Fruit fly (Drosophila melanogaster) whole organism, embryonic: ENCODE data around the gene CG34242.

Source experiments
- Atf-2 ChIP-seq: fragments of 200-800 bp; sonication (Bioruptor generic); optimal IDR thresholded peaks from 2 replicates; lab custom pipeline; 2016; ENCODE audit warnings: missing biosample characterization, missing genetic modification characterization
- Atf6 ChIP-seq: fragments of 200-800 bp; sonication (Bioruptor generic); IDR thresholded peaks from 2 replicates; pipeline ENCODE4 v1.3.6; 2022; ENCODE audit warnings: missing biosample characterization, missing genetic modification characterization
- CG10209 ChIP-seq: fragments of 200-800 bp; sonication (Bioruptor generic); optimal IDR thresholded peaks from 3 replicates; lab custom pipeline; 2017; ENCODE audit warnings: missing biosample characterization, mild to moderate bottlenecking, missing genetic modification characterization, missing genetic modification reagents
- CG12236 ChIP-seq: fragments of 200-800 bp; sonication (Bioruptor generic); optimal IDR thresholded peaks from 2 replicates; lab custom pipeline; 2016; ENCODE audit warnings: missing biosample characterization, missing genetic modification characterization
- CG13296 ChIP-seq: fragments of 200-800 bp; sonication (Bioruptor generic); optimal IDR thresholded peaks from 3 replicates; lab custom pipeline; 2018; ENCODE audit warnings: missing biosample characterization, mild to moderate bottlenecking, missing genetic modification characterization
- CG14050 ChIP-seq: fragments of 200-800 bp; sonication (Bioruptor generic); IDR thresholded peaks from 3 replicates; pipeline ENCODE4 v1.3.6; 2022; ENCODE audit warnings: missing biosample characterization, missing genetic modification characterization
- CG15696 ChIP-seq: fragments of 200-800 bp; sonication (Bioruptor generic); optimal IDR thresholded peaks from 2 replicates; lab custom pipeline; 2019; ENCODE audit warnings: missing biosample characterization, mild to moderate bottlenecking, missing genetic modification characterization, moderate library complexity
- CG1647 ChIP-seq: fragments of 200-800 bp; sonication (Bioruptor generic); optimal IDR thresholded peaks from 3 replicates; lab custom pipeline; 2016; ENCODE audit warnings: missing biosample characterization, missing genetic modification characterization
- CG16813 ChIP-seq: fragments of 200-800 bp; sonication (Bioruptor generic); IDR thresholded peaks from 3 replicates; pipeline ENCODE4 v1.3.6; 2022; ENCODE audit warnings: missing biosample characterization, missing genetic modification characterization; ENCODE audit not compliant: partially characterized antibody
- CG3065 ChIP-seq: fragments of 200-800 bp; sonication (Bioruptor generic); optimal IDR thresholded peaks from 2 replicates; lab custom pipeline; 2016; ENCODE audit warnings: missing biosample characterization, missing genetic modification characterization
- CG3163 ChIP-seq: fragments of 200-800 bp; sonication (Bioruptor generic); optimal IDR thresholded peaks from 3 replicates; lab custom pipeline; 2016; ENCODE audit warnings: missing biosample characterization, missing genetic modification characterization
- CG4730 ChIP-seq: fragments of 200-800 bp; sonication (Bioruptor generic); IDR thresholded peaks from 2 replicates; pipeline ENCODE4 v1.3.6; 2022; ENCODE audit warnings: missing biosample characterization, missing genetic modification characterization
- CG6175 ChIP-seq: fragments of 200-800 bp; sonication (Bioruptor generic); IDR thresholded peaks from 3 replicates; pipeline ENCODE4 v1.3.6; 2022; ENCODE audit warnings: missing biosample characterization, missing genetic modification characterization
- CG7271 ChIP-seq: fragments of 200-800 bp; sonication (Bioruptor generic); optimal IDR thresholded peaks from 2 replicates; lab custom pipeline; 2018; ENCODE audit warnings: missing biosample characterization, mild to moderate bottlenecking, missing genetic modification characterization, moderate library complexity
- CG7786 ChIP-seq: fragments of 200-800 bp; sonication (Bioruptor generic); optimal IDR thresholded peaks from 2 replicates; lab custom pipeline; 2016; ENCODE audit warnings: missing biosample characterization, missing genetic modification characterization
- CG7839 ChIP-seq: fragments of 200-800 bp; sonication (Bioruptor generic); optimal IDR thresholded peaks from 3 replicates; lab custom pipeline; 2018; ENCODE audit warnings: missing biosample characterization, mild to moderate bottlenecking, missing genetic modification characterization, moderate library complexity
- CG9797 ChIP-seq: fragments of 200-800 bp; sonication (Bioruptor generic); optimal IDR thresholded peaks from 3 replicates; lab custom pipeline; 2018; ENCODE audit warnings: missing biosample characterization, mild to moderate bottlenecking, missing genetic modification characterization
- CkIIα-i1 ChIP-seq: fragments of 200-800 bp; sonication (Bioruptor generic); IDR thresholded peaks from 2 replicates; pipeline ENCODE4 v1.3.6; 2022; ENCODE audit warnings: missing biosample characterization, missing genetic modification characterization
- Dll ChIP-seq: fragments of 200-800 bp; sonication (Bioruptor generic); IDR thresholded peaks from 4 replicates; pipeline ENCODE4 v1.3.6; 2022; ENCODE audit warnings: missing biosample characterization, missing genetic modification characterization; ENCODE audit not compliant: partially characterized antibody
- Hmx ChIP-seq: fragments of 200-800 bp; sonication (Bioruptor generic); optimal IDR thresholded peaks from 2 replicates; lab custom pipeline; 2016; ENCODE audit warnings: missing biosample characterization, missing genetic modification characterization
- MESR4 ChIP-seq: fragments of 200-800 bp; sonication (Bioruptor generic); optimal IDR thresholded peaks from 2 replicates; lab custom pipeline; 2018; ENCODE audit warnings: missing biosample characterization, mild to moderate bottlenecking, missing genetic modification characterization, moderate library complexity
- Mrtf ChIP-seq: fragments of 200-800 bp; sonication (Bioruptor generic); IDR thresholded peaks from 3 replicates; pipeline ENCODE4 v1.3.6; 2022; ENCODE audit warnings: missing biosample characterization, missing genetic modification characterization
- NK7.1 ChIP-seq: fragments of 200-800 bp; sonication (Bioruptor generic); optimal IDR thresholded peaks from 3 replicates; lab custom pipeline; 2016; ENCODE audit warnings: missing biosample characterization, missing genetic modification characterization
- Neu2 ChIP-seq: fragments of 200-800 bp; sonication (Bioruptor generic); optimal IDR thresholded peaks from 3 replicates; lab custom pipeline; 2016; ENCODE audit warnings: missing biosample characterization, missing genetic modification characterization, borderline replicate concordance
- Nf-YC ChIP-seq: fragments of 200-800 bp; optimal IDR thresholded peaks from 3 replicates; lab custom pipeline; 2019; ENCODE audit warnings: missing biosample characterization, mild to moderate bottlenecking, missing genetic modification characterization, moderate library complexity
- NfI ChIP-seq: fragments of 200-800 bp; sonication (Bioruptor generic); optimal IDR thresholded peaks from 3 replicates; lab custom pipeline; 2018; ENCODE audit warnings: missing biosample characterization, mild to moderate bottlenecking, missing genetic modification characterization, moderate library complexity
- Poxn ChIP-seq: fragments of 200-800 bp; sonication (Bioruptor generic); IDR thresholded peaks from 2 replicates; pipeline ENCODE4 v1.3.6; 2022; ENCODE audit warnings: missing biosample characterization, missing genetic modification characterization
- Rx ChIP-seq: fragments of 200-800 bp; sonication (Bioruptor generic); IDR thresholded peaks from 2 replicates; pipeline ENCODE4 v1.3.6; 2022; ENCODE audit warnings: missing biosample characterization, missing genetic modification characterization
- Spps ChIP-seq: fragments of 200-800 bp; sonication (Bioruptor generic); optimal IDR thresholded peaks from 2 replicates; lab custom pipeline; 2018; ENCODE audit warnings: missing biosample characterization, mild to moderate bottlenecking, missing genetic modification characterization
- Sry-β ChIP-seq: fragments of 200-800 bp; sonication (Bioruptor generic); optimal IDR thresholded peaks from 2 replicates; lab custom pipeline; 2018; ENCODE audit warnings: missing biosample characterization, mild to moderate bottlenecking, missing genetic modification characterization, moderate library complexity
- Ssrp ChIP-seq: fragments of 200-800 bp; sonication (Bioruptor generic); optimal IDR thresholded peaks from 2 replicates; lab custom pipeline; 2018; ENCODE audit warnings: missing biosample characterization, mild to moderate bottlenecking, missing genetic modification characterization, moderate library complexity
- Trl ChIP-seq, 3 experiments: fragments of >200 bp in 2 of 3; fragments of 200-800 bp in 1 of 3; sonication (Bioruptor generic) in 1 of 3; optimal IDR thresholded peaks; 2 replicates in 1 of 3; 3 replicates in 2 of 3; lab custom pipeline; 2016 to 2017; ENCODE audit warnings: missing biosample characterization in 1 of 3, missing genetic modification characterization in 1 of 3
- caup ChIP-seq: fragments of 200-800 bp; sonication (Bioruptor generic); optimal IDR thresholded peaks from 3 replicates; lab custom pipeline; 2017; ENCODE audit warnings: missing biosample characterization, mild to moderate bottlenecking, missing genetic modification characterization, moderate library complexity; ENCODE audit not compliant: severe bottlenecking
- dan ChIP-seq: fragments of 200-800 bp; sonication (Bioruptor generic); IDR thresholded peaks from 2 replicates; pipeline ENCODE4 v1.3.6; 2022; ENCODE audit warnings: missing biosample characterization, missing genetic modification characterization
- dmrt99B ChIP-seq: fragments of 200-800 bp; sonication (Bioruptor generic); optimal IDR thresholded peaks from 2 replicates; lab custom pipeline; 2018; ENCODE audit warnings: missing biosample characterization, mild to moderate bottlenecking, missing genetic modification characterization, moderate library complexity
- fd64A ChIP-seq: fragments of 200-800 bp; sonication (Bioruptor generic); optimal IDR thresholded peaks from 3 replicates; lab custom pipeline; 2018; ENCODE audit warnings: missing biosample characterization, mild to moderate bottlenecking, missing genetic modification characterization
- fru ChIP-seq: fragments of >200 bp; optimal IDR thresholded peaks from 2 replicates; lab custom pipeline; 2017
- mld ChIP-seq: fragments of 200-800 bp; sonication (Bioruptor generic); IDR thresholded peaks from 3 replicates; pipeline ENCODE4 v1.3.6; 2022; ENCODE audit warnings: missing biosample characterization, missing genetic modification characterization; ENCODE audit not compliant: partially characterized antibody
- nmo ChIP-seq: fragments of 200-800 bp; sonication (Bioruptor generic); optimal IDR thresholded peaks from 2 replicates; lab custom pipeline; 2018; ENCODE audit warnings: missing biosample characterization, mild to moderate bottlenecking, missing genetic modification characterization, moderate library complexity
- org-1 ChIP-seq: fragments of 200-800 bp; sonication (Bioruptor generic); optimal IDR thresholded peaks from 2 replicates; lab custom pipeline; 2017; ENCODE audit warnings: missing biosample characterization, missing genetic modification characterization
- peb ChIP-seq: fragments of 200-800 bp; sonication (Bioruptor generic); IDR thresholded peaks from 2 replicates; pipeline ENCODE4 v1.3.6; 2022; ENCODE audit warnings: missing biosample characterization, missing genetic modification characterization
- pfk ChIP-seq: fragments of 200-800 bp; sonication (Bioruptor generic); optimal IDR thresholded peaks from 2 replicates; lab custom pipeline; 2018; ENCODE audit warnings: missing biosample characterization, mild to moderate bottlenecking, missing genetic modification characterization, moderate library complexity
- psq ChIP-seq: fragments of 200-800 bp; sonication (Bioruptor generic); optimal IDR thresholded peaks from 2 replicates; lab custom pipeline; 2017; ENCODE audit warnings: missing biosample characterization, missing genetic modification characterization
- scrt ChIP-seq: fragments of 200-800 bp; sonication (Bioruptor generic); optimal IDR thresholded peaks from 2 replicates; lab custom pipeline; 2018; ENCODE audit warnings: missing biosample characterization, mild to moderate bottlenecking, missing genetic modification characterization, moderate library complexity
- sim ChIP-seq: fragments of 200-800 bp; sonication (Bioruptor generic); IDR thresholded peaks from 2 replicates; pipeline ENCODE4 v1.3.6; 2022; ENCODE audit warnings: missing biosample characterization, missing genetic modification characterization
- slou ChIP-seq: fragments of 200-800 bp; sonication (Bioruptor generic); optimal IDR thresholded peaks from 3 replicates; lab custom pipeline; 2016; ENCODE audit warnings: missing biosample characterization, missing genetic modification characterization
- sna ChIP-seq: fragments of 200-800 bp; sonication (Bioruptor generic); IDR thresholded peaks from 2 replicates; pipeline ENCODE4 v1.3.6; 2022; ENCODE audit warnings: missing biosample characterization, missing genetic modification characterization; ENCODE audit not compliant: partially characterized antibody
- stwl ChIP-seq: fragments of 200-800 bp; sonication (Bioruptor generic); optimal IDR thresholded peaks from 3 replicates; lab custom pipeline; 2018; ENCODE audit warnings: missing biosample characterization, mild to moderate bottlenecking, missing genetic modification characterization, moderate library complexity
- vnd ChIP-seq: fragments of 200-800 bp; sonication (Bioruptor generic); IDR thresholded peaks from 3 replicates; pipeline ENCODE4 v1.3.6; 2022; ENCODE audit warnings: missing biosample characterization, missing genetic modification characterization; ENCODE audit not compliant: partially characterized antibody

The CG34242 gene

DNA sequence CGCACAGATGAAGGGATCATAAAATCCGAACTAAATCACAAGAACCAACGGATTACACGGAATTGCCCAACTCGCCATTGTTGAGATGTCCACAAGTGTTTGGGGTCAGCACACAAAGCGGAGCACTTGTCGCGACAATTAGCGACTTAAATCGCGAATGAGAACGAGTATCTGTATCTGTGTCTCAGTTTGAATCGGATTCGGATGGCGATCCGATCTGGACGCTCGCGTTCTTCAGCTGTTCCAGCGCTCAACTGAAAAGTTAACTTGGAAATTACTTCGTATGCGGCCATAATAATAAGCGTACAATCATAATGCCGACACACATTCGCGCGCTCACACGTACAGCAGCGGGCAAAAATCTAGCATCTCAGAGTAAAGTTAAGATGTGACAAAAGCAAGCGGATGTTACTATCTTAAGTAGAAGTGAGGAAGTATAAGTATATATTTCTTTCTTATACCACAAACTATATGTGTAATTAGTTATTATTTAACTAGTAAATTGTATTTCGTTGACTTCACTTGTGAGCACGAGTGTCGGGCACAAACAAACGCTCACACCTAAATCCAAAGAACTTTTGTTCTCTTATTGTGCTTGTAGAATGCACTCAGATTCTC is 43.3 kb upstream of the CG34242 start, which contains the start of gene CG10660 (continued):
- TF ChIP-seq Atf6 (GFP tag; lab: Robert Waterston, UW) = peak; percentile 86
- TF ChIP-seq CG16813 (GFP tag; lab: Robert Waterston, UW) = no peak
- TF ChIP-seq CG7271 = peak; percentile 26
- TF ChIP-seq CkIIα-i1 (GFP tag; lab: Robert Waterston, UW) = peak; percentile 19; the same call in 1 of the 2 replicates
- TF ChIP-seq CG12236 = peak; percentile 46
- peak; percentile 52 for TF ChIP-seq CG13296 (GFP tag; lab: Kevin White, UChicago)
- TF ChIP-seq mld = no peak
- peak; percentile 68 for TF ChIP-seq fd64A (GFP tag; lab: Kevin White, UChicago)
- TF ChIP-seq NK7.1 (GFP tag; lab: Kevin White, UChicago) = peak; percentile 54
- TF ChIP-seq CG3163 = peak; percentile 12
- peak; percentile 40 for TF ChIP-seq CG7786 (GFP tag; lab: Kevin White, UChicago)
- TF ChIP-seq org-1 (GFP tag; lab: Kevin White, UChicago) = peak; percentile 85
- TF ChIP-seq Sry-β (GFP tag; lab: Kevin White, UChicago) = peak; percentile 37
- TF ChIP-seq stwl (tag; lab: Kevin White, UChicago) = no peak
- no peak for TF ChIP-seq pfk
- peak in 1 of 2 experiments; percentile 15 for TF ChIP-seq Trl (optimal IDR thresholded peaks at IDR 0.05; lab: Kevin White, UChicago)
- TF ChIP-seq Trl (GFP tag; optimal IDR thresholded peaks at IDR 0.05; lab: Kevin White, UChicago) = peak; percentile 25
- no peak for TF ChIP-seq dan (GFP tag; lab: Robert Waterston, UW)
- peak; percentile 12 for TF ChIP-seq CG15696 (tag; lab: Kevin White, UChicago)
- TF ChIP-seq sna (GFP tag; lab: Robert Waterston, UW) = no peak
- peak; percentile 39 for TF ChIP-seq MESR4 (GFP tag; lab: Kevin White, UChicago)
- peak; percentile 65 for TF ChIP-seq psq (GFP tag; lab: Kevin White, UChicago)
- TF ChIP-seq Atf-2 = peak; percentile 53
- TF ChIP-seq nmo (GFP tag; lab: Kevin White, UChicago) = peak; percentile 91
- TF ChIP-seq CG1647 (GFP tag; lab: Kevin White, UChicago) = peak; percentile 76
- TF ChIP-seq Mrtf (GFP tag; lab: Robert Waterston, UW) = peak; percentile 86
- TF ChIP-seq Nf-YC (tag; lab: Kevin White, UChicago) = peak; percentile 37
- TF ChIP-seq Poxn (GFP tag; lab: Robert Waterston, UW) = no peak
- TF ChIP-seq Neu2 (GFP tag; lab: Kevin White, UChicago) = no peak
- TF ChIP-seq Dll (GFP tag; lab: Robert Waterston, UW) = no peak
- TF ChIP-seq NfI = peak; percentile 81
- TF ChIP-seq Rx (GFP tag; lab: Robert Waterston, UW) = peak; percentile 82
- peak; percentile 75 for TF ChIP-seq peb (GFP tag; lab: Robert Waterston, UW)
- no peak for TF ChIP-seq fru (lab: Kevin White, UChicago)
- TF ChIP-seq vnd (GFP tag; lab: Robert Waterston, UW) = no peak
- TF ChIP-seq CG10209 = peak; percentile 88
- peak; percentile 78 for TF ChIP-seq caup
- peak; percentile 13 for TF ChIP-seq CG9797
- TF ChIP-seq Ssrp (tag; lab: Kevin White, UChicago) = peak; percentile 85
- peak; percentile 84 for TF ChIP-seq CG14050 (GFP tag; lab: Robert Waterston, UW)
- TF ChIP-seq scrt (GFP tag; lab: Kevin White, UChicago) = peak; percentile 69
- peak; percentile 94 for TF ChIP-seq CG7839
- no peak for TF ChIP-seq slou (GFP tag; lab: Kevin White, UChicago)
- TF ChIP-seq dmrt99B (tag; lab: Kevin White, UChicago) = peak; percentile 94
- peak; percentile 69 for TF ChIP-seq Spps (tag; lab: Kevin White, UChicago)
- TF ChIP-seq CG3065 (GFP tag; lab: Kevin White, UChicago) = peak; percentile 55
- peak; percentile 67; the same call in 1 of the 2 replicates for TF ChIP-seq CG4730 (GFP tag; lab: Robert Waterston, UW)
- peak; percentile 85 for TF ChIP-seq sim (GFP tag; lab: Robert Waterston, UW)
- 0 out of 3 replicates have a peak, but pooled peaks have one; percentile 14 for TF ChIP-seq CG6175 (GFP tag; lab: Robert Waterston, UW)
- TF ChIP-seq Hmx (GFP tag; lab: Kevin White, UChicago) = peak; percentile 1
